Worm (Caenorhabditis elegans) whole organism, L3 larva: ENCODE measurements around the gene F35F10.1.

ENCODE experiments used
- ZK546.5 ChIP-seq: sonication (generic microtip); optimal IDR thresholded peaks from 2 replicates; lab custom pipeline; 2017; ENCODE audit warnings: missing biosample characterization, missing genetic modification characterization
- ceh-82 ChIP-seq: fragments of 150-350 bp; optimal IDR thresholded peaks from 2 replicates; lab custom pipeline; 2014; ENCODE audit warnings: missing biosample characterization, missing genetic modification characterization
- mml-1 ChIP-seq: fragments of 150-350 bp; sonication (generic microtip); optimal IDR thresholded peaks from 3 replicates; lab custom pipeline; 2014; ENCODE audit warnings: missing biosample characterization, missing genetic modification characterization
- nhr-28 ChIP-seq: fragments of 150-350 bp; optimal IDR thresholded peaks from 2 replicates; lab custom pipeline; 2014; ENCODE audit warnings: missing biosample characterization, missing genetic modification characterization
- nhr-77 ChIP-seq: fragments of 150-350 bp; optimal IDR thresholded peaks from 2 replicates; lab custom pipeline; 2014; ENCODE audit warnings: missing biosample characterization, missing genetic modification characterization
- pqm-1 ChIP-seq: fragments of 150-350 bp; optimal IDR thresholded peaks from 2 replicates; lab custom pipeline; 2017; ENCODE audit warnings: missing biosample characterization, missing genetic modification characterization, inconsistent platforms
- skn-1 ChIP-seq: fragments of 150-350 bp; optimal IDR thresholded peaks from 2 replicates; lab custom pipeline; 2014; ENCODE audit warnings: missing biosample characterization, missing genetic modification characterization
- snpc-4 ChIP-seq: fragments of 150-350 bp; optimal IDR thresholded peaks from 2 replicates; lab custom pipeline; 2014; ENCODE audit warnings: missing biosample characterization, missing genetic modification characterization
- unc-62 ChIP-seq: fragments of 150-350 bp; sonication (generic microtip); optimal IDR thresholded peaks from 4 replicates; lab custom pipeline; 2014; ENCODE audit warnings: missing biosample characterization, missing genetic modification reagents, missing genetic modification characterization
- zag-1 ChIP-seq: fragments of 150-350 bp; optimal IDR thresholded peaks from 2 replicates; lab custom pipeline; 2014; ENCODE audit warnings: missing biosample characterization, missing genetic modification characterization
- ztf-4 ChIP-seq: fragments of 150-350 bp; optimal IDR thresholded peaks from 2 replicates; lab custom pipeline; 2014; ENCODE audit warnings: missing biosample characterization, missing genetic modification characterization

DNA sequence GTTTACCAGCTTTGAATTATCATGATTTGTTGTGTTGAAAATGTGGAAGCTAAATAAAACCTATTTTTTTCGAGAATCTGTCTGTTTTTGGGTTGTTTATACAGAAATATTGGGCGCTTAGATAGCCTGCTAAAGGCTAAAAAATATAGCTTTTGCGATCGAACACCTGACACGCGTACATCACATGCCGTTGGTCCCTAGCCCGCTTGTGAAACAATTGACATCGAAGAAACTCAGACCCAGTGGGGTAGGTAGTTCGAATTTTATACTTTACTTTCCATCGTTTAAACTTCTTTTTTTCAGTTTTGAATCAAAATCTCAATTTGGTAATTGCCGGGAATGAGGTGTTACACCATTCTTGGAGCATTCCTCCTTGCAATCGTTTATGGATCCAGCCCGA lies 22.9 kb downstream of the F35F10.1 start, which contains the start of gene C17B7.4:
- TF ChIP-seq ceh-82 (tag; lab: Kevin White, UChicago) = no peak
- TF ChIP-seq snpc-4 = no peak
- TF ChIP-seq ztf-4 = no peak
- no peak for TF ChIP-seq skn-1
- TF ChIP-seq zag-1 (tag; lab: Kevin White, UChicago) = no peak
- no peak for TF ChIP-seq ZK546.5
- no peak for TF ChIP-seq unc-62
- TF ChIP-seq pqm-1 (tag; lab: Kevin White, UChicago) = no peak
- no peak for TF ChIP-seq nhr-77 (tag; lab: Kevin White, UChicago)
- TF ChIP-seq mml-1 (tag; lab: Kevin White, UChicago) = no peak
- TF ChIP-seq nhr-28 (tag; lab: Kevin White, UChicago) = no peak
